Worm (Caenorhabditis elegans) whole organism, L4 larva: ENCODE results near the gene bath-37.

Experiments used
- F26F4.8 ChIP-seq: fragments of 200-800 bp; sonication (Bioruptor generic); conservative IDR thresholded peaks from 2 replicates; pipeline ENCODE4 v1.3.6; 2022; ENCODE audit warnings: missing genetic modification characterization, missing compliant biosample characterization
- ama-1 ChIP-seq: fragments of 150-350 bp; optimal IDR thresholded peaks from 2 replicates; lab custom pipeline; 2014; ENCODE audit warnings: inconsistent platforms, mixed read lengths
- ces-1 ChIP-seq: fragments of 150-350 bp; sonication (generic microtip); optimal IDR thresholded peaks from 4 replicates; lab custom pipeline; 2014; ENCODE audit warnings: missing biosample characterization, missing genetic modification reagents, missing genetic modification characterization
- daf-8 ChIP-seq: fragments of 200-800 bp; sonication (Bioruptor generic); IDR thresholded peaks from 2 replicates; pipeline ENCODE4 v1.3.6; 2022; ENCODE audit warnings: missing genetic modification characterization, missing compliant biosample characterization
- egl-43 ChIP-seq: fragments of 200-800 bp; sonication (Bioruptor generic); IDR thresholded peaks from 2 replicates; pipeline ENCODE4 v1.3.6; 2022; ENCODE audit warnings: missing genetic modification reagents, missing genetic modification characterization, missing compliant biosample characterization
- lim-7 ChIP-seq: fragments of 200-800 bp; sonication (Bioruptor generic); IDR thresholded peaks from 2 replicates; pipeline ENCODE4 v1.3.6; 2022; ENCODE audit warnings: missing genetic modification characterization, missing compliant biosample characterization
- mdl-1 ChIP-seq, 2 experiments: fragments of 150-350 bp in 1 of 2; sonication (generic microtip) in 1 of 2; optimal IDR thresholded peaks; 2 replicates each; lab custom pipeline; 2014 to 2017; ENCODE audit warnings: missing biosample characterization in 2 of 2, missing genetic modification characterization in 2 of 2
- mes-2 ChIP-seq: sonication (generic microtip); optimal IDR thresholded peaks from 2 replicates; lab custom pipeline; 2016; ENCODE audit warnings: missing genotype, mild to moderate bottlenecking, missing genetic modification characterization, missing compliant biosample characterization; ENCODE audit not compliant: poor library complexity, severe bottlenecking
- nhr-11 ChIP-seq: fragments of 150-350 bp; optimal IDR thresholded peaks from 2 replicates; lab custom pipeline; 2014; ENCODE audit warnings: missing biosample characterization, missing genetic modification characterization
- nhr-28 ChIP-seq: fragments of 150-350 bp; optimal IDR thresholded peaks from 2 replicates; lab custom pipeline; 2014; ENCODE audit warnings: missing biosample characterization, missing genetic modification characterization
- pha-4 ChIP-seq, 2 experiments: fragments of 150-350 bp in 1 of 2; fragments of 200-800 bp in 1 of 2; sonication (Bioruptor generic) in 1 of 2; IDR thresholded peaks in 1 of 2; optimal IDR thresholded peaks in 1 of 2; 2 replicates each; pipeline versions ENCODE4 v1.3.6 to Lab custom; 2014 to 2022; ENCODE audit warnings: missing genetic modification characterization in 2 of 2, missing genetic modification reagents in 2 of 2, missing biosample characterization in 1 of 2, missing compliant biosample characterization in 1 of 2
- unc-62 ChIP-seq, 3 experiments: fragments of 150-350 bp in 1 of 3; sonication (generic microtip); optimal IDR thresholded peaks in 2 of 3; peaks in 1 of 3; 1 replicate in 1 of 3; 2 replicates in 2 of 3; lab custom pipeline; 2014 to 2017; ENCODE audit warnings: missing biosample characterization in 3 of 3, missing genetic modification characterization in 3 of 3, missing genetic modification reagents in 3 of 3, missing genotype in 1 of 3
- zip-2 ChIP-seq: fragments of 150-350 bp; optimal IDR thresholded peaks from 2 replicates; lab custom pipeline; 2014; ENCODE audit warnings: missing biosample characterization, missing genetic modification characterization
- ztf-11 ChIP-seq: fragments of 150-350 bp; optimal IDR thresholded peaks from 2 replicates; lab custom pipeline; 2014; ENCODE audit warnings: missing biosample characterization, missing genetic modification characterization

- 0 out of 2 replicates have a peak, but pooled peaks have one; percentile 41 for TF ChIP-seq pha-4 (GFP tag; IDR thresholded peaks at IDR 0.05; lab: Robert Waterston, UW)
- no peak for TF ChIP-seq pha-4 (tag; optimal IDR thresholded peaks at IDR 0.05; lab: Kevin White, UChicago)
- no peak for TF ChIP-seq nhr-28 (tag; lab: Kevin White, UChicago)
- no peak for TF ChIP-seq zip-2 (tag; lab: Kevin White, UChicago)
- no peak for TF ChIP-seq mes-2
- TF ChIP-seq nhr-11, result no peak
- no peak for TF ChIP-seq ztf-11 (tag; lab: Kevin White, UChicago)
- TF ChIP-seq egl-43, result no peak
- TF ChIP-seq daf-8 (GFP tag; lab: Robert Waterston, UW), result no peak
- no peak for TF ChIP-seq ces-1 (GFP tag; lab: Kevin White, UChicago)
- TF ChIP-seq ama-1, result no peak
- no peak for TF ChIP-seq unc-62 (GFP tag; optimal IDR thresholded peaks at IDR 0.05 in 1 of 2; lab: Kevin White, UChicago)
- no peak for TF ChIP-seq unc-62 (tag; optimal IDR thresholded peaks at IDR 0.05; lab: Kevin White, UChicago)
- TF ChIP-seq F26F4.8 (GFP tag; lab: Robert Waterston, UW), result no peak
- no peak for TF ChIP-seq mdl-1 (tag; optimal IDR thresholded peaks at IDR 0.05; lab: Kevin White, UChicago)
- TF ChIP-seq lim-7 (GFP tag; lab: Robert Waterston, UW), result no peak
Measured at ce11 chrIV:12085120-12085519, 16.4 kb downstream of the bath-37 start, which contains the start of gene rbm-34.
